Fruit fly (Drosophila melanogaster): ENCODE measurements around the gene AkhR.
A peak's percentile ranks its signal among the peaks of the same experiment; 100 is the strongest.

AkhR gene

DNA sequence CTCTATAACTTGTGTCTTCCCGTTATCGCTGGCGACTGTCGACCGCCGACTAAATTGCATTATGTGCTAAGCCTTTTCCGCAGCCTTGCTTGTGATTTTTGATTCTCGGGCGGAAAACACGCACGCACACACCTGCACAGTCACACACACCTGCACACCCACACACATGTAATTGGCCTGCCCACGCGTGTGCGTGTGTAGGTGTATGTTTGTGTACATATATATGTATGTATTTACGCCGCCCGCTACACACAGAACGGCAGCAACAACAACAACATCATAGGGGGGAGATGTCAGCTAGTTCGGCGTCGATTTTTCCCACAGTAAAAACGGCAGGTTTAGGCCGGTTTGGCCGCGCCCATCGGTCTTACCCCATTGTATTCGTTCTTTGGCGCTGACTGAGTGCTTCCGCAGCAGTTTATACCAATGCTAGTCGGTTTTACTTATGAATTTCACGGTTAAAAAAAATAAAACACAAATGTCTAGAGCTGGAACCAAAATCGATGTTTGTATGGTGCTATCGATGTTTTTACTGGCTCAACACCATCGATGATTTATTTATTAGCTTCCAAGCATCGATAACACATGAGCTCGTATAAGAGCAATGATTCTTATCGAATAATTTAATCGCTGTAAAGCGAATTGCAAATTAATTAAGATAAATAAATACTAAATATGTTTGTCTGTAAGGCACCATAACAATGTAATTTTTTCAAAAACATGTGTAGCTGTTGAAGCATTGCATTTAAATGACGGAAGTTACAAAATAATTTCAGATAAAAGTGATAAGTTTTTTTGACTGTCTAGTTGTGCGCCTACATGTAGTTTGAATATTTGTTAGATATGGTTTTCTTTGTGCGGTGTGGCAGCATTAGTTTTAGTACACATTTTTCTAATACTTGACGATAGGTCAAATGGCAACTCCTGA lies 7.1 kb upstream of the AkhR start, which contains the start of gene homer (continued):
- peak; percentile 97 for TF ChIP-seq CG6791 (GFP tag; IDR thresholded peaks at IDR 0.05; ENCODE audit: partially characterized antibody)
- no peak for TF ChIP-seq MTF-1 (GFP tag; optimal IDR thresholded peaks at IDR 0.05; ENCODE audit: borderline replicate concordance)
- no peak for TF ChIP-seq CG3726 (GFP tag; IDR thresholded peaks at IDR 0.05)
- peak; percentile 32; the same call in 1 of the 3 replicates for TF ChIP-seq CG17361 (GFP tag; IDR thresholded peaks at IDR 0.05)
- TF ChIP-seq D (optimal IDR thresholded peaks at IDR 0.05): peak; percentile 9
- no peak for TF ChIP-seq D (GFP tag; optimal IDR thresholded peaks at IDR 0.05)
- no peak for TF ChIP-seq Blimp-1 (GFP tag; optimal IDR thresholded peaks at IDR 0.05)
- TF ChIP-seq ase (GFP tag; IDR thresholded peaks at IDR 0.05): no peak
- TF ChIP-seq hbn (GFP tag; IDR thresholded peaks at IDR 0.05; ENCODE audit: partially characterized antibody): peak; percentile 77
- peak; percentile 8 for TF ChIP-seq B-H2 (GFP tag; optimal IDR thresholded peaks at IDR 0.05)
- TF ChIP-seq lab (GFP tag; optimal IDR thresholded peaks at IDR 0.05): no peak
- TF ChIP-seq wdn (GFP tag; IDR thresholded peaks at IDR 0.05): no peak
- TF ChIP-seq sd (tag; optimal IDR thresholded peaks at IDR 0.05): no peak
- no peak for TF ChIP-seq gt (GFP tag; IDR thresholded peaks at IDR 0.05)
- TF ChIP-seq CG11085 (GFP tag; IDR thresholded peaks at IDR 0.05): no peak
- TF ChIP-seq CG31388 (GFP tag; optimal IDR thresholded peaks at IDR 0.05): no peak
- no peak for TF ChIP-seq CG30431 (GFP tag; optimal IDR thresholded peaks at IDR 0.05)
- TF ChIP-seq knrl (GFP tag; IDR thresholded peaks at IDR 0.05; ENCODE audit: partially characterized antibody): peak; percentile 92
- TF ChIP-seq CG2202 (tag; optimal IDR thresholded peaks at IDR 0.05): no peak
- TF ChIP-seq Hmr (GFP tag; optimal IDR thresholded peaks at IDR 0.05): no peak
- no peak for TF ChIP-seq CG6765 (GFP tag; optimal IDR thresholded peaks at IDR 0.05)
- peak; percentile 95 for TF ChIP-seq bbx (GFP tag; IDR thresholded peaks at IDR 0.05; ENCODE audit: partially characterized antibody)
- TF ChIP-seq Meics (GFP tag; optimal IDR thresholded peaks at IDR 0.05): no peak
- TF ChIP-seq MBD-R2 (GFP tag; IDR thresholded peaks at IDR 0.05): peak; percentile 38
- TF ChIP-seq H15 (GFP tag; IDR thresholded peaks at IDR 0.05): no peak
- TF ChIP-seq pum (GFP tag; optimal IDR thresholded peaks at IDR 0.05): no peak
- TF ChIP-seq CG16813 (GFP tag; IDR thresholded peaks at IDR 0.05; ENCODE audit: partially characterized antibody): peak; percentile 96
- no peak for TF ChIP-seq gce (GFP tag; IDR thresholded peaks at IDR 0.05)
- peak; percentile 11 for TF ChIP-seq en (GFP tag; optimal IDR thresholded peaks at IDR 0.05)
- TF ChIP-seq Myb (GFP tag; optimal IDR thresholded peaks at IDR 0.05): no peak
- TF ChIP-seq CG12236 (GFP tag; optimal IDR thresholded peaks at IDR 0.05): no peak
- TF ChIP-seq CG15514 (GFP tag; optimal IDR thresholded peaks at IDR 0.05): peak; percentile 40
- no peak for TF ChIP-seq CG7839 (tag; optimal IDR thresholded peaks at IDR 0.05)
- peak; percentile 67 for TF ChIP-seq stwl (tag; optimal IDR thresholded peaks at IDR 0.05)
- TF ChIP-seq CG7745 (tag; optimal IDR thresholded peaks at IDR 0.05): peak; percentile 72
- TF ChIP-seq CG14441 (GFP tag; IDR thresholded peaks at IDR 0.05): no peak
- 0 out of 2 replicates have a peak, but pooled peaks have one; percentile 19 for TF ChIP-seq CkIIα-i1 (GFP tag; IDR thresholded peaks at IDR 0.05)
- no peak for TF ChIP-seq NFAT (GFP tag; IDR thresholded peaks at IDR 0.05)
- peak; percentile 94 for TF ChIP-seq CG8478 (optimal IDR thresholded peaks at IDR 0.05)
- no peak for TF ChIP-seq ranshi (GFP tag; IDR thresholded peaks at IDR 0.05)
- TF ChIP-seq Abd-B (GFP tag; optimal IDR thresholded peaks at IDR 0.05): peak; percentile 84
- no peak for TF ChIP-seq PHDP (tag; optimal IDR thresholded peaks at IDR 0.05)
- no peak for TF ChIP-seq CG2678 (tag; optimal IDR thresholded peaks at IDR 0.05)
- no peak for TF ChIP-seq wor (GFP tag; IDR thresholded peaks at IDR 0.05)
- TF ChIP-seq CG1647 (GFP tag; optimal IDR thresholded peaks at IDR 0.05): no peak
- TF ChIP-seq CG10267 (tag; optimal IDR thresholded peaks at IDR 0.05): peak; percentile 28
- TF ChIP-seq dati (GFP tag; IDR thresholded peaks at IDR 0.05): no peak
- TF ChIP-seq cato (GFP tag; optimal IDR thresholded peaks at IDR 0.05; ENCODE audit: borderline replicate concordance): no peak
- TF ChIP-seq CG6689 (GFP tag; IDR thresholded peaks at IDR 0.05): no peak

All from whole organism, embryonic.